Fruit fly (Drosophila melanogaster) whole organism, embryonic: ENCODE measurements around the gene CG3457.

Source experiments
- Blimp-1 ChIP-seq: fragments of 200-800 bp; sonication (Bioruptor generic); optimal IDR thresholded peaks from 3 replicates; lab custom pipeline; 2018; ENCODE audit warnings: missing biosample characterization, missing genetic modification characterization, mild to moderate bottlenecking, moderate library complexity, missing genetic modification reagents
- CG10366 ChIP-seq: fragments of 200-800 bp; sonication (Bioruptor generic); IDR thresholded peaks from 2 replicates; pipeline ENCODE4 v1.3.6; 2022; ENCODE audit warnings: missing biosample characterization, missing genetic modification characterization
- CG11093 ChIP-seq: fragments of 200-800 bp; sonication (Bioruptor generic); IDR thresholded peaks from 3 replicates; pipeline ENCODE4 v1.3.6; 2022; ENCODE audit warnings: missing biosample characterization, missing genetic modification characterization
- CG11247 ChIP-seq: fragments of 200-800 bp; sonication (Bioruptor generic); IDR thresholded peaks from 2 replicates; pipeline ENCODE4 v1.3.6; 2022; ENCODE audit warnings: missing biosample characterization, missing genetic modification characterization
- CG12071 ChIP-seq: fragments of 200-800 bp; sonication (Bioruptor generic); optimal IDR thresholded peaks from 3 replicates; lab custom pipeline; 2018; ENCODE audit warnings: missing biosample characterization, mild to moderate bottlenecking, missing genetic modification characterization
- CG1233 ChIP-seq: fragments of 200-800 bp; sonication (Bioruptor generic); optimal IDR thresholded peaks from 4 replicates; lab custom pipeline; 2018; ENCODE audit warnings: missing biosample characterization, mild to moderate bottlenecking, missing genetic modification characterization
- CG12659 ChIP-seq: fragments of 200-800 bp; sonication (Bioruptor generic); optimal IDR thresholded peaks from 3 replicates; lab custom pipeline; 2017; ENCODE audit warnings: mild to moderate bottlenecking, missing biosample characterization, missing genetic modification reagents, missing genetic modification characterization
- CG13894 ChIP-seq: fragments of 200-800 bp; sonication (Bioruptor generic); optimal IDR thresholded peaks from 3 replicates; lab custom pipeline; 2018; ENCODE audit warnings: missing biosample characterization, mild to moderate bottlenecking, missing genetic modification characterization, moderate library complexity
- CG15514 ChIP-seq: fragments of 200-800 bp; sonication (Bioruptor generic); optimal IDR thresholded peaks from 3 replicates; lab custom pipeline; 2017; ENCODE audit warnings: missing biosample characterization, missing genetic modification characterization, mild to moderate bottlenecking, moderate library complexity, missing genetic modification reagents
- CG17612 ChIP-seq: fragments of 200-800 bp; sonication (Bioruptor generic); IDR thresholded peaks from 2 replicates; pipeline ENCODE4 v1.3.6; 2022; ENCODE audit warnings: missing biosample characterization, missing genetic modification characterization
- CG1832 ChIP-seq: fragments of 200-800 bp; sonication (Bioruptor generic); optimal IDR thresholded peaks from 2 replicates; lab custom pipeline; 2017; ENCODE audit warnings: missing biosample characterization, mild to moderate bottlenecking, missing genetic modification characterization, inconsistent platforms
- CG18619 ChIP-seq: fragments of 200-800 bp; sonication (Bioruptor generic); optimal IDR thresholded peaks from 3 replicates; lab custom pipeline; 2017; ENCODE audit warnings: missing biosample characterization, mild to moderate bottlenecking, missing genetic modification characterization
- CG33213 ChIP-seq: fragments of 200-800 bp; sonication (Bioruptor generic); optimal IDR thresholded peaks from 3 replicates; lab custom pipeline; 2016; ENCODE audit warnings: missing biosample characterization, missing genetic modification characterization
- CG5953 ChIP-seq: fragments of 200-800 bp; sonication (Bioruptor generic); IDR thresholded peaks from 2 replicates; pipeline ENCODE4 v1.3.6; 2022; ENCODE audit warnings: missing biosample characterization, missing genetic modification characterization
- CG6254 ChIP-seq: fragments of 200-800 bp; sonication (Bioruptor generic); optimal IDR thresholded peaks from 3 replicates; lab custom pipeline; 2017; ENCODE audit warnings: mild to moderate bottlenecking, missing biosample characterization, missing genetic modification reagents, missing genetic modification characterization
- Chrac-16 ChIP-seq: fragments of 200-800 bp; sonication (Bioruptor generic); optimal IDR thresholded peaks from 3 replicates; lab custom pipeline; 2016; ENCODE audit warnings: missing biosample characterization, missing genetic modification characterization
- Dbx ChIP-seq: fragments of 200-800 bp; sonication (Bioruptor generic); IDR thresholded peaks from 3 replicates; pipeline ENCODE4 v1.3.6; 2022; ENCODE audit warnings: missing biosample characterization, missing genetic modification characterization
- Dfd ChIP-seq, 2 experiments: fragments of >200 bp; optimal IDR thresholded peaks; 2 replicates each; lab custom pipeline; 2017; ENCODE audit warnings: missing biosample characterization in 2 of 2, missing genetic modification characterization in 2 of 2
- Fer2 ChIP-seq: fragments of 200-800 bp; sonication (Bioruptor generic); optimal IDR thresholded peaks from 2 replicates; lab custom pipeline; 2018; ENCODE audit warnings: missing biosample characterization, mild to moderate bottlenecking, missing genetic modification characterization, moderate library complexity
- HLH4C ChIP-seq: fragments of 200-800 bp; sonication (Bioruptor generic); IDR thresholded peaks from 3 replicates; pipeline ENCODE4 v1.3.6; 2022; ENCODE audit warnings: missing biosample characterization, missing genetic modification characterization; ENCODE audit not compliant: partially characterized antibody
- HLH54F ChIP-seq: fragments of 200-800 bp; sonication (Bioruptor generic); optimal IDR thresholded peaks from 3 replicates; lab custom pipeline; 2016; ENCODE audit warnings: missing biosample characterization, missing genetic modification characterization
- Jarid2 ChIP-seq: fragments of 200-800 bp; sonication (Bioruptor generic); optimal IDR thresholded peaks from 3 replicates; lab custom pipeline; 2017; ENCODE audit warnings: mild to moderate bottlenecking, missing biosample characterization, missing genetic modification reagents, missing genetic modification characterization
- NFAT ChIP-seq: fragments of 200-800 bp; sonication (Bioruptor generic); IDR thresholded peaks from 2 replicates; pipeline ENCODE4 v1.3.6; 2022; ENCODE audit warnings: missing biosample characterization, missing genetic modification characterization
- Nf-YC ChIP-seq: fragments of 200-800 bp; optimal IDR thresholded peaks from 3 replicates; lab custom pipeline; 2019; ENCODE audit warnings: missing biosample characterization, mild to moderate bottlenecking, missing genetic modification characterization, moderate library complexity
- Oli ChIP-seq: fragments of 200-800 bp; sonication (Bioruptor generic); optimal IDR thresholded peaks from 2 replicates; lab custom pipeline; 2018; ENCODE audit warnings: missing biosample characterization, mild to moderate bottlenecking, missing genetic modification characterization, moderate library complexity
- Sox102F ChIP-seq: fragments of 200-800 bp; sonication (Bioruptor generic); optimal IDR thresholded peaks from 2 replicates; lab custom pipeline; 2018; ENCODE audit warnings: missing biosample characterization, mild to moderate bottlenecking, missing genetic modification characterization, moderate library complexity
- Usf ChIP-seq: fragments of 200-800 bp; sonication (Bioruptor generic); optimal IDR thresholded peaks from 2 replicates; lab custom pipeline; 2017; ENCODE audit warnings: missing genotype, missing biosample characterization, missing genetic modification characterization
- ash1 ChIP-seq: fragments of 200-800 bp; sonication (Bioruptor generic); optimal IDR thresholded peaks from 2 replicates; lab custom pipeline; 2018; ENCODE audit warnings: missing biosample characterization, mild to moderate bottlenecking, missing genetic modification characterization
- bab2 ChIP-seq: fragments of 200-800 bp; sonication (Bioruptor generic); optimal IDR thresholded peaks from 2 replicates; lab custom pipeline; 2016; ENCODE audit warnings: missing biosample characterization, missing genetic modification characterization
- bbx ChIP-seq: fragments of 200-800 bp; sonication (Bioruptor generic); IDR thresholded peaks from 2 replicates; pipeline ENCODE4 v1.3.6; 2022; ENCODE audit warnings: missing biosample characterization, missing genetic modification characterization; ENCODE audit not compliant: partially characterized antibody
- bigmax ChIP-seq: fragments of 200-800 bp; sonication (Bioruptor generic); optimal IDR thresholded peaks from 2 replicates; lab custom pipeline; 2018; ENCODE audit warnings: missing biosample characterization, mild to moderate bottlenecking, missing genetic modification characterization
- cas ChIP-seq: fragments of 200-800 bp; sonication (Bioruptor generic); IDR thresholded peaks from 2 replicates; pipeline ENCODE4 v1.3.6; 2022; ENCODE audit warnings: missing biosample characterization, missing genetic modification characterization
- ci ChIP-seq: fragments of 200-800 bp; sonication (Bioruptor generic); IDR thresholded peaks from 3 replicates; pipeline ENCODE4 v1.3.6; 2022; ENCODE audit warnings: missing biosample characterization, missing genetic modification characterization
- dpn ChIP-seq, 2 experiments: fragments of 200-800 bp; sonication (Bioruptor generic); optimal IDR thresholded peaks; 3 replicates each; lab custom pipeline; 2016; ENCODE audit warnings: missing biosample characterization in 2 of 2, missing genetic modification characterization in 2 of 2
- eyg ChIP-seq: fragments of 200-800 bp; sonication (Bioruptor generic); optimal IDR thresholded peaks from 3 replicates; lab custom pipeline; 2016; ENCODE audit warnings: missing biosample characterization, missing genetic modification characterization
- gfzf ChIP-seq: fragments of 200-800 bp; sonication (Bioruptor generic); optimal IDR thresholded peaks from 2 replicates; lab custom pipeline; 2016; ENCODE audit warnings: missing biosample characterization, mild to moderate bottlenecking, missing genetic modification characterization, moderate library complexity
- gro ChIP-seq: fragments of 200-800 bp; sonication (Bioruptor generic); optimal IDR thresholded peaks from 2 replicates; lab custom pipeline; 2016; ENCODE audit warnings: missing biosample characterization, missing genetic modification characterization
- gt ChIP-seq: fragments of 200-800 bp; sonication (Bioruptor generic); IDR thresholded peaks from 2 replicates; pipeline ENCODE4 v1.3.6; 2022; ENCODE audit warnings: missing biosample characterization, missing genetic modification characterization
- hb ChIP-seq: fragments of 200-800 bp; sonication (Bioruptor generic); IDR thresholded peaks from 3 replicates; pipeline ENCODE4 v1.3.6; 2022; ENCODE audit warnings: missing biosample characterization, missing genetic modification characterization; ENCODE audit not compliant: partially characterized antibody
- her ChIP-seq: fragments of 200-800 bp; sonication (Bioruptor generic); optimal IDR thresholded peaks from 2 replicates; lab custom pipeline; 2016; ENCODE audit warnings: missing biosample characterization, missing genetic modification characterization
- klu ChIP-seq: fragments of 200-800 bp; sonication (Bioruptor generic); IDR thresholded peaks from 2 replicates; pipeline ENCODE4 v1.3.6; 2022; ENCODE audit warnings: missing biosample characterization, missing genetic modification characterization
- kni ChIP-seq: fragments of 200-800 bp; sonication (Bioruptor generic); optimal IDR thresholded peaks from 3 replicates; lab custom pipeline; 2017; ENCODE audit warnings: mild to moderate bottlenecking, missing biosample characterization, missing genetic modification reagents, missing genetic modification characterization
- lola ChIP-seq, 3 experiments: fragments of >200 bp in 2 of 3; fragments of 200-800 bp in 1 of 3; sonication (Bioruptor generic) in 1 of 3; optimal IDR thresholded peaks; 2 replicates each; lab custom pipeline; 2017 to 2019; ENCODE audit warnings: missing biosample characterization in 3 of 3, missing genetic modification characterization in 3 of 3, mild to moderate bottlenecking in 1 of 3, moderate library complexity in 1 of 3
- ranshi ChIP-seq: fragments of 200-800 bp; sonication (Bioruptor generic); IDR thresholded peaks from 2 replicates; pipeline ENCODE4 v1.3.6; 2022; ENCODE audit warnings: missing biosample characterization, missing genetic modification characterization
- scrt ChIP-seq: fragments of 200-800 bp; sonication (Bioruptor generic); optimal IDR thresholded peaks from 2 replicates; lab custom pipeline; 2018; ENCODE audit warnings: missing biosample characterization, mild to moderate bottlenecking, missing genetic modification characterization, moderate library complexity
- sisA ChIP-seq: fragments of 200-800 bp; sonication (Bioruptor generic); IDR thresholded peaks from 2 replicates; pipeline ENCODE4 v1.3.6; 2022; ENCODE audit warnings: missing biosample characterization, missing genetic modification characterization
- sna ChIP-seq: fragments of 200-800 bp; sonication (Bioruptor generic); IDR thresholded peaks from 2 replicates; pipeline ENCODE4 v1.3.6; 2022; ENCODE audit warnings: missing biosample characterization, missing genetic modification characterization; ENCODE audit not compliant: partially characterized antibody
- twi ChIP-seq: fragments of 200-800 bp; optimal IDR thresholded peaks from 2 replicates; lab custom pipeline; 2019; ENCODE audit warnings: missing biosample characterization, mild to moderate bottlenecking, missing genetic modification characterization, moderate library complexity
- unc-4 ChIP-seq: fragments of 200-800 bp; sonication (Bioruptor generic); IDR thresholded peaks from 2 replicates; pipeline ENCODE4 v1.3.6; 2022; ENCODE audit warnings: missing biosample characterization, missing genetic modification characterization; ENCODE audit not compliant: partially characterized antibody
- vnd ChIP-seq: fragments of 200-800 bp; sonication (Bioruptor generic); IDR thresholded peaks from 3 replicates; pipeline ENCODE4 v1.3.6; 2022; ENCODE audit warnings: missing biosample characterization, missing genetic modification characterization; ENCODE audit not compliant: partially characterized antibody

CG3457 gene

DNA sequence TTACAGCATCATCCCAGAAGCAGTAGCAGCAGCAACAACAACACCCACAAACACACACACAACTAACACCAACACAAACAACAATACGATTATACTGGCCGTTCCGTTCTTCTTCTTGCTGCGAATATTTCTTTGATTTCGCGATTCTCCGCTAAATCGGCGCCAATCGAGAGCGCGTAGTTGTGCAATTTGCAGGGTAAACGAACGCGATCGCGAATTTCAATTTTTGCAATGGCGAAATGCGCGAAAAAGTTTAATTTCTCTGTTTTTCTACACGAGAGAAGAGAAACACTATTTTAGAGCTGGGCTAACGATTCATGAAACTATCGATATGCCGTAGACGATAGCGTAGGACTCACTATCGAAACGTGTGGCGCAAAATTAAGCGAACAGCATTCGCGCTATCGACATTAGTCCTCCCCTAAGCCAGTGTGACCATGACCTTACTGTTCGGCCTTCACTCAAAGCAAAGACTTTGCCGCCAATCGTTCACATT, 28.9 kb upstream of the CG3457 start, which contains the start of gene wapl (continued):
- TF ChIP-seq kni, result no peak
- TF ChIP-seq ci (GFP tag; lab: Robert Waterston, UW), result peak; percentile 44; the same call in 1 of the 3 replicates
- no peak for TF ChIP-seq Oli (tag; lab: Kevin White, UChicago)
- TF ChIP-seq CG17612 (GFP tag; lab: Robert Waterston, UW), result no peak
- TF ChIP-seq CG1832 (GFP tag; lab: Kevin White, UChicago), result no peak
- no peak for TF ChIP-seq eyg (GFP tag; lab: Kevin White, UChicago)
- TF ChIP-seq Chrac-16 (GFP tag; lab: Kevin White, UChicago), result no peak
- no peak for TF ChIP-seq CG11247 (GFP tag; lab: Robert Waterston, UW)
- TF ChIP-seq hb (GFP tag; lab: Robert Waterston, UW), result peak; percentile 93
- TF ChIP-seq gfzf, result peak; percentile 76
- no peak for TF ChIP-seq ash1 (GFP tag; lab: Kevin White, UChicago)
- TF ChIP-seq CG13894 (tag; lab: Kevin White, UChicago), result peak; percentile 8
- TF ChIP-seq her (GFP tag; lab: Kevin White, UChicago), result peak; percentile 64
- TF ChIP-seq Usf, result no peak
- no peak for TF ChIP-seq Dfd (GFP tag; optimal IDR thresholded peaks at IDR 0.05; lab: Kevin White, UChicago)
- peak; percentile 83 for TF ChIP-seq CG15514
- no peak for TF ChIP-seq CG5953
- no peak for TF ChIP-seq Jarid2 (GFP tag; lab: Kevin White, UChicago)
- peak; percentile 96 for TF ChIP-seq unc-4 (GFP tag; lab: Robert Waterston, UW)
- peak; percentile 97 for TF ChIP-seq bbx (GFP tag; lab: Robert Waterston, UW)
- no peak for TF ChIP-seq CG10366 (GFP tag; lab: Robert Waterston, UW)
- TF ChIP-seq scrt (GFP tag; lab: Kevin White, UChicago), result no peak
- TF ChIP-seq dpn (GFP tag; optimal IDR thresholded peaks at IDR 0.05; lab: Kevin White, UChicago), result peak; percentile 30
- TF ChIP-seq Blimp-1 (GFP tag; lab: Kevin White, UChicago), result peak; percentile 6
- peak; percentile 29 for TF ChIP-seq CG33213 (GFP tag; lab: Kevin White, UChicago)
- peak; percentile 92 for TF ChIP-seq HLH4C (GFP tag; lab: Robert Waterston, UW)
- no peak for TF ChIP-seq Sox102F (GFP tag; lab: Kevin White, UChicago)
- no peak for TF ChIP-seq CG18619 (GFP tag; lab: Kevin White, UChicago)
- TF ChIP-seq bigmax (GFP tag; lab: Kevin White, UChicago), result no peak
- peak; percentile 91 for TF ChIP-seq sna
- peak; percentile 89 for TF ChIP-seq vnd (GFP tag; lab: Robert Waterston, UW)
- peak; percentile 21 for TF ChIP-seq Nf-YC (tag; lab: Kevin White, UChicago)
- TF ChIP-seq CG6254 (GFP tag; lab: Kevin White, UChicago), result no peak
- 0 out of 2 replicates have a peak, but pooled peaks have one; percentile 26 for TF ChIP-seq NFAT (GFP tag; lab: Robert Waterston, UW)
- no peak for TF ChIP-seq lola (GFP tag; optimal IDR thresholded peaks at IDR 0.05; lab: Kevin White, UChicago)
- TF ChIP-seq CG1233 (GFP tag; lab: Kevin White, UChicago), result no peak
- TF ChIP-seq klu, result no peak
- TF ChIP-seq bab2 (GFP tag; lab: Kevin White, UChicago), result no peak
- TF ChIP-seq HLH54F, result peak; percentile 47
- no peak for TF ChIP-seq CG11093 (GFP tag; lab: Robert Waterston, UW)
- TF ChIP-seq ranshi (GFP tag; lab: Robert Waterston, UW), result no peak
- TF ChIP-seq cas, result no peak
- peak; percentile 77 for TF ChIP-seq gro
- TF ChIP-seq CG12659 (GFP tag; lab: Kevin White, UChicago), result peak; percentile 61
- no peak for TF ChIP-seq Fer2 (tag; lab: Kevin White, UChicago)
- TF ChIP-seq CG12071 (GFP tag; lab: Kevin White, UChicago), result no peak
- peak; percentile 53; the same call in 1 of the 3 replicates for TF ChIP-seq Dbx (GFP tag; lab: Robert Waterston, UW)
- no peak for TF ChIP-seq twi (tag; lab: Kevin White, UChicago)
- TF ChIP-seq gt, result no peak
- 0 out of 2 replicates have a peak, but pooled peaks have one; percentile 8 for TF ChIP-seq sisA (GFP tag; lab: Robert Waterston, UW)
